Worm (Caenorhabditis elegans): ENCODE results near the gene asp-12.

- TF ChIP-seq sdz-38 (tag; optimal IDR thresholded peaks at IDR 0.05) (no peak), aptf-2 (GFP tag; conservative IDR thresholded peaks at IDR 0.05) (no peak), let-526 (GFP tag; IDR thresholded peaks at IDR 0.05) (no peak), dpl-1 (GFP tag; optimal IDR thresholded peaks at IDR 0.05) (no peak), F52B5.7 (tag; optimal IDR thresholded peaks at IDR 0.05) (peak; percentile 13), lin-26 (GFP tag; IDR thresholded peaks at IDR 0.05) (no peak), K12H6.12 (tag; optimal IDR thresholded peaks at IDR 0.05) (no peak), tbx-9 (tag; optimal IDR thresholded peaks at IDR 0.05; ENCODE audit: borderline replicate concordance) (no peak)
These were observed 33.7 kb upstream of the asp-12 start for ce11 chrV:8235331-8235730.

Data from whole organism, young adult.